Fruit fly (Drosophila melanogaster): ENCODE measurements around the gene CG6282.

dm6 chr3L:8661793-8662669, 57.6 kb downstream of the CG6282 start:
- TF ChIP-seq CTCF (optimal IDR thresholded peaks at IDR 0.05) (no peak), CG8478 (optimal IDR thresholded peaks at IDR 0.05) (no peak)

Data from S2 (cell line).